Worm (Caenorhabditis elegans): ENCODE data around the gene phf-14.
"Not testable (repeated sequence)": the region's sequence is repeated elsewhere in the genome, so short reads cannot be mapped to it uniquely, and the experiment has no call there.

ce11 chrV:17893959-17894358 is 22.8 kb downstream of the phf-14 start, which contains the start of gene C06H5.11:
- TF ChIP-seq ama-1 (optimal IDR thresholded peaks at IDR 0.05); B0310.2 (tag; optimal IDR thresholded peaks at IDR 0.05); flt-1 (GFP tag; IDR thresholded peaks at IDR 0.05); ets-7 (tag; optimal IDR thresholded peaks at IDR 0.05); ceh-36 (tag; optimal IDR thresholded peaks at IDR 0.05); hmbx-1 (tag; optimal IDR thresholded peaks at IDR 0.05): not testable (repeated sequence)
